Worm (Caenorhabditis elegans): Measurements from ENCODE around the gene mnk-1.

ce11 chrII:10555484-10556075 lies 736 bp upstream of the mnk-1 start:
- no peak for TF ChIP-seq W03F9.2 (tag; optimal IDR thresholded peaks at IDR 0.05)
- TF ChIP-seq dao-5 (tag; optimal IDR thresholded peaks at IDR 0.05) = no peak
- TF ChIP-seq him-1 (tag; optimal IDR thresholded peaks at IDR 0.05) = no peak

Measured in whole organism, L4/young adult.